Worm (Caenorhabditis elegans): ENCODE data around the gene Y37D8A.5.

ce11 chrIII:12870060-12870696 lies 14.9 kb upstream of the Y37D8A.5 start, which contains the start of gene Y37D8A.6:
- TF ChIP-seq die-1 (tag; optimal IDR thresholded peaks at IDR 0.05) (no peak), snpc-4 (GFP tag; optimal IDR thresholded peaks at IDR 0.05) (no peak), snpc-4 (tag; optimal IDR thresholded peaks at IDR 0.05) (no peak), unc-62 (GFP tag; optimal IDR thresholded peaks at IDR 0.05) (no peak), hsf-1 (GFP tag; IDR thresholded peaks at IDR 0.05) (no peak), nfya-1 (tag; optimal IDR thresholded peaks at IDR 0.05; ENCODE audit: borderline replicate concordance, insufficient read depth) (no peak), ama-1 (optimal IDR thresholded peaks at IDR 0.05) (no peak), ama-1 (GFP tag; optimal IDR thresholded peaks at IDR 0.05) (no peak), dpl-1 (GFP tag; optimal IDR thresholded peaks at IDR 0.05) (no peak), F57C9.4 (tag; optimal IDR thresholded peaks at IDR 0.05) (no peak), atf-7 (tag; optimal IDR thresholded peaks at IDR 0.05) (no peak), egrh-3 (GFP tag; IDR thresholded peaks at IDR 0.05) (no peak), madf-3 (GFP tag; IDR thresholded peaks at IDR 0.05) (no peak), ztf-26 (tag; optimal IDR thresholded peaks at IDR 0.05) (no peak)
